Fruit fly (Drosophila melanogaster): ENCODE results near the gene Kots.

DNA sequence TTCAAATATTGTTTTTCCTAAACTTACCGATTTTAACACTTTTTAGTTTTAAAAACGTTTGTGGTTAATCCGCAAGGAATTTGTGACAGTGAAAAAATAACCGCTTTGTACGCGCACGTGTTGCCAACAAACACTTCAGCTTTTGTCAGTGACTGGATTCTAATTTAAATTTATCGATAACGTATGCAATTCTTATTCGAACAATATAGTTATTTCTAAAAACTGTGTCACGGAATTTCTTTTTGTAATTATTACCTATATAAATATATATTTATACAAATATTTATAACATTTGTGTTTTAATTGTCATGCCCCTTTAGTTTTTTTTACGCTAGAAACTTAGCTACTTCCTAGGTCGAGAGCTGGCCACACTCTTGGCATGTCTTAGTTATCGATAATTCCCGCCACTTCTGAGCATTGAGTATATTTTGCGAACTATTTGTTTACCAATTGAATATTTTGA is 570 bp upstream of the Kots start, which contains the start of gene Orc2:
- TF ChIP-seq usp (GFP tag; optimal IDR thresholded peaks at IDR 0.05) (no peak), CG2120 (GFP tag; optimal IDR thresholded peaks at IDR 0.05) (no peak), CG31365 (tag; optimal IDR thresholded peaks at IDR 0.05) (no peak), al (GFP tag; IDR thresholded peaks at IDR 0.05) (no peak), CrebB (tag; optimal IDR thresholded peaks at IDR 0.05) (no peak), CG7928 (GFP tag; optimal IDR thresholded peaks at IDR 0.05) (peak; percentile 13), CG34376 (GFP tag; optimal IDR thresholded peaks at IDR 0.05) (no peak)
